Fruit fly (Drosophila melanogaster): Measurements from ENCODE around the gene CG5078.

CG5078 gene

DNA sequence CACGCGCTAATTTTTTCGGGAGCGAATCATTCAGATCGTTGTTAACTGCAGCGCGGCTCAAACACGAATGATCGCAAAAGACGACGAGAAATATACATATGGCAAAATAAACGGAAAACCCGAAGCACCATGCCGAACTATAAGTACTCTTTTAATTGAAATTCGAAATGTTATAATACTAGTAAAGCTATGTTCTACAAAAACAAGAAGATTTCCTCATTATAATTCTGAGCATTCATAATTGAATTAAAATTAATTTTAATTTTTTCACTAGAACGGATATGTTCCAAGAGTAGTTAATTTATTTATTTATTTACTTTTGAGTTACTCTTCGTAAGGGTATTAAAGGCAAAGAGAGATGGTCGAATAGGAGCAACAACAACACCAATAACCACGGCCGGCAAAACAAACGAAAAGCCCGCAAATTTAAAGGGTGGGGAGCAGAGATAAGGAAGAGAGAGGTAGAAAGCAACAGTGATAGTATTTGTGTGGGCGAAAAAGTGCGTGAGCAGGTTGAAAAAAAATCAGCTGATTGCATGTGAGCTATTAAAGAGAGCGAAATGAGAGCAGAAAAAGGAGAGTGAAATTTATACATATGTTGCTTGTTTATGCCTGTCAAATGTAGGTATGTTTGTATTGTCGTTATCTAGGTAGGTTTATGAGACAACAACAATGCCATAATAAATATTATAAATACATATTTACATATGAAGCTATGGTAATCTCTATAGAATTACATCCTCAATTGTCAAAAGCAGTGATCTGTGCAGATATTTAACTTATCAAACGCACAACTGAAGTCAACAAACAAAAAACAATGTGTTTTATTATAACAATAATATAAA, 12.2 kb upstream of the CG5078 start (continued):
- no peak for TF ChIP-seq Sry-β (GFP tag; optimal IDR thresholded peaks at IDR 0.05)
- TF ChIP-seq mam (GFP tag; optimal IDR thresholded peaks at IDR 0.05) = peak; percentile 55
- no peak for TF ChIP-seq BEAF-32 (GFP tag; optimal IDR thresholded peaks at IDR 0.05)
- TF ChIP-seq inv (GFP tag; IDR thresholded peaks at IDR 0.05; ENCODE audit: partially characterized antibody) = no peak
- TF ChIP-seq NFAT (GFP tag; IDR thresholded peaks at IDR 0.05) = no peak; the same call in 1 of the 2 replicates
- TF ChIP-seq CG17912 (GFP tag; optimal IDR thresholded peaks at IDR 0.05) = no peak
- TF ChIP-seq Nf-YC (tag; optimal IDR thresholded peaks at IDR 0.05) = peak; percentile 35
- TF ChIP-seq fd102C (GFP tag; optimal IDR thresholded peaks at IDR 0.05) = peak; percentile 6
- peak; percentile 44 for TF ChIP-seq CG4820 (GFP tag; optimal IDR thresholded peaks at IDR 0.05)
- TF ChIP-seq CG8765 (GFP tag; IDR thresholded peaks at IDR 0.05) = peak; percentile 25; the same call in 1 of the 2 replicates
- no peak for TF ChIP-seq CG2202 (tag; optimal IDR thresholded peaks at IDR 0.05)
- TF ChIP-seq CG15479 (GFP tag; optimal IDR thresholded peaks at IDR 0.05) = peak; percentile 69
- peak; percentile 72 for TF ChIP-seq cwo (GFP tag; optimal IDR thresholded peaks at IDR 0.05)
- no peak for TF ChIP-seq amos (GFP tag; IDR thresholded peaks at IDR 0.05; ENCODE audit: partially characterized antibody)
- peak; percentile 52 for TF ChIP-seq gcm (GFP tag; optimal IDR thresholded peaks at IDR 0.05)
- TF ChIP-seq CG6272 (GFP tag; IDR thresholded peaks at IDR 0.05) = no peak
- no peak for TF ChIP-seq Kr (GFP tag; optimal IDR thresholded peaks at IDR 0.05)
- TF ChIP-seq Mad (GFP tag; optimal IDR thresholded peaks at IDR 0.05) = no peak
- TF ChIP-seq CG5245 (GFP tag; optimal IDR thresholded peaks at IDR 0.05) = peak; percentile 18
- no peak; the same call in 1 of the 2 replicates for TF ChIP-seq CG14667 (GFP tag; IDR thresholded peaks at IDR 0.05)
- TF ChIP-seq CG31365 (tag; optimal IDR thresholded peaks at IDR 0.05) = peak; percentile 0
- peak; percentile 80 for TF ChIP-seq Ada2b (GFP tag; IDR thresholded peaks at IDR 0.05)
- peak in 1 of 2 experiments; percentile 61 for TF ChIP-seq crp (GFP tag; optimal IDR thresholded peaks at IDR 0.05)
- peak; percentile 70 for TF ChIP-seq CG13296 (GFP tag; optimal IDR thresholded peaks at IDR 0.05)
- peak; percentile 49 for TF ChIP-seq Nf-YB (GFP tag; optimal IDR thresholded peaks at IDR 0.05)
- TF ChIP-seq dimm (GFP tag; IDR thresholded peaks at IDR 0.05) = no peak
- peak; percentile 52; the same call in 1 of the 2 replicates for TF ChIP-seq CG32767 (GFP tag; IDR thresholded peaks at IDR 0.05)
- peak; percentile 85 for TF ChIP-seq CG2678 (tag; optimal IDR thresholded peaks at IDR 0.05)
- TF ChIP-seq Hey (tag; optimal IDR thresholded peaks at IDR 0.05) = no peak
- peak; percentile 40 for TF ChIP-seq CHES-1-like (GFP tag; optimal IDR thresholded peaks at IDR 0.05)
- TF ChIP-seq CG4282 (GFP tag; optimal IDR thresholded peaks at IDR 0.05) = no peak
- TF ChIP-seq CG13287 (GFP tag; IDR thresholded peaks at IDR 0.05; ENCODE audit: partially characterized antibody) = peak; percentile 21; the same call in 1 of the 2 replicates
- TF ChIP-seq Dip2 (GFP tag; IDR thresholded peaks at IDR 0.05) = no peak
- no peak for TF ChIP-seq gt (GFP tag; IDR thresholded peaks at IDR 0.05)
- no peak for TF ChIP-seq Sry-δ (GFP tag; optimal IDR thresholded peaks at IDR 0.05)
- peak; percentile 19 for TF ChIP-seq sd (tag; optimal IDR thresholded peaks at IDR 0.05)
- no peak for TF ChIP-seq HLH4C (GFP tag; IDR thresholded peaks at IDR 0.05; ENCODE audit: partially characterized antibody)
- peak; percentile 45; the same call in 1 of the 2 replicates for TF ChIP-seq Adf1 (GFP tag; IDR thresholded peaks at IDR 0.05)
- no peak for TF ChIP-seq Dfd (GFP tag; optimal IDR thresholded peaks at IDR 0.05)
- no peak for TF ChIP-seq NK7.1 (GFP tag; optimal IDR thresholded peaks at IDR 0.05)
- peak; percentile 50; the same call in 1 of the 2 replicates for TF ChIP-seq ara (GFP tag; IDR thresholded peaks at IDR 0.05)
- peak in 1 of 2 experiments; percentile 44 for TF ChIP-seq Hr78 (GFP tag; optimal IDR thresholded peaks at IDR 0.05)
- peak; percentile 99 for TF ChIP-seq D19A (tag; optimal IDR thresholded peaks at IDR 0.05)
- TF ChIP-seq CG17568 (GFP tag; optimal IDR thresholded peaks at IDR 0.05) = peak; percentile 57
- TF ChIP-seq CG4404 (GFP tag; IDR thresholded peaks at IDR 0.05) = peak; percentile 50
- peak; percentile 13 for TF ChIP-seq CG1792 (GFP tag; optimal IDR thresholded peaks at IDR 0.05)
- TF ChIP-seq zfh1 (GFP tag; IDR thresholded peaks at IDR 0.05) = peak; percentile 68; the same call in 2 of the 3 replicates
- no peak for TF ChIP-seq fru (optimal IDR thresholded peaks at IDR 0.05)
